Worm (Caenorhabditis elegans) whole organism, young adult: ENCODE measurements around the gene Y26E6A.3.

ENCODE experiments used
- B0336.3 ChIP-seq: fragments of 200-800 bp; sonication (Bioruptor generic); IDR thresholded peaks from 2 replicates; pipeline ENCODE4 v1.3.6; 2022; ENCODE audit warnings: missing genetic modification characterization, missing compliant biosample characterization
- D2030.7 ChIP-seq: fragments of 200-800 bp; sonication (Bioruptor generic); IDR thresholded peaks from 2 replicates; pipeline ENCODE4 v1.3.6; 2022; ENCODE audit warnings: missing genetic modification reagents, missing genetic modification characterization, missing compliant biosample characterization
- F10E7.11 ChIP-seq: sonication (generic microtip); optimal IDR thresholded peaks from 2 replicates; lab custom pipeline; 2017; ENCODE audit warnings: mild to moderate bottlenecking, missing genetic modification characterization, moderate library complexity, missing compliant biosample characterization
- F23B12.7 ChIP-seq: sonication (generic microtip); optimal IDR thresholded peaks from 2 replicates; lab custom pipeline; 2017; ENCODE audit warnings: missing genetic modification characterization, mild to moderate bottlenecking, missing compliant biosample characterization, antibody characterized with exemption, moderate library complexity; ENCODE audit not compliant: insufficient read depth
- F39B2.1 ChIP-seq: fragments of 200-800 bp; sonication (Bioruptor generic); IDR thresholded peaks from 2 replicates; pipeline ENCODE4 v1.3.6; 2022; ENCODE audit warnings: missing genetic modification reagents, missing genetic modification characterization, missing compliant biosample characterization
- F49E8.2 ChIP-seq: sonication (generic microtip); optimal IDR thresholded peaks from 3 replicates; lab custom pipeline; 2017; ENCODE audit warnings: missing genetic modification characterization, mild to moderate bottlenecking, missing compliant biosample characterization, antibody characterized with exemption, moderate library complexity; ENCODE audit not compliant: insufficient read depth
- F57C9.4 ChIP-seq: sonication (generic microtip); optimal IDR thresholded peaks from 2 replicates; lab custom pipeline; 2017; ENCODE audit warnings: mild to moderate bottlenecking, missing genetic modification characterization, missing compliant biosample characterization
- K11D2.4 ChIP-seq: fragments of 200-800 bp; sonication (Bioruptor generic); IDR thresholded peaks from 2 replicates; pipeline ENCODE4 v1.3.6; 2022; ENCODE audit warnings: missing genetic modification reagents, missing genetic modification characterization, missing compliant biosample characterization
- Y56A3A.18 ChIP-seq: fragments of 200-800 bp; sonication (Bioruptor generic); IDR thresholded peaks from 2 replicates; pipeline ENCODE4 v1.3.6; 2022; ENCODE audit warnings: missing genetic modification reagents, missing genetic modification characterization, missing compliant biosample characterization
- Y67H2A.10 ChIP-seq: fragments of 200-800 bp; sonication (Bioruptor generic); conservative IDR thresholded peaks from 2 replicates; pipeline ENCODE4 v1.3.6; 2022; ENCODE audit warnings: missing genetic modification reagents, missing genetic modification characterization, missing compliant biosample characterization
- ZK185.1 ChIP-seq: sonication (generic microtip); optimal IDR thresholded peaks from 2 replicates; lab custom pipeline; 2016; ENCODE audit warnings: mild to moderate bottlenecking, missing genetic modification characterization, missing compliant biosample characterization; ENCODE audit not compliant: poor library complexity, severe bottlenecking
- ama-1 ChIP-seq, 3 experiments: fragments of 150-350 bp in 1 of 3; sonication (generic microtip) in 2 of 3; optimal IDR thresholded peaks; 2 replicates each; lab custom pipeline; 2014 to 2018; ENCODE audit warnings: missing biosample characterization in 2 of 3, missing genetic modification characterization in 2 of 3, missing genetic modification reagents in 2 of 3
- aptf-3 ChIP-seq: fragments of 200-800 bp; sonication (Bioruptor generic); IDR thresholded peaks from 2 replicates; pipeline ENCODE4 v1.3.6; 2022; ENCODE audit warnings: missing genetic modification characterization, missing compliant biosample characterization
- atf-7 ChIP-seq: sonication (generic microtip); optimal IDR thresholded peaks from 2 replicates; lab custom pipeline; 2017; ENCODE audit warnings: mild to moderate bottlenecking, missing genetic modification characterization, missing compliant biosample characterization
- cebp-1 ChIP-seq, 2 experiments: fragments of 200-800 bp in 1 of 2; sonication (Bioruptor generic) in 1 of 2; sonication (generic microtip) in 1 of 2; IDR thresholded peaks in 1 of 2; optimal IDR thresholded peaks in 1 of 2; 2 replicates each; pipeline versions ENCODE4 v1.3.6 to Lab custom; 2017 to 2022; ENCODE audit warnings: missing compliant biosample characterization in 2 of 2, missing genetic modification characterization in 2 of 2, mild to moderate bottlenecking in 1 of 2, missing genetic modification reagents in 1 of 2, moderate library complexity in 1 of 2
- ceh-27 ChIP-seq: fragments of 200-800 bp; sonication (Bioruptor generic); optimal IDR thresholded peaks from 2 replicates; lab custom pipeline; 2018; ENCODE audit warnings: mild to moderate bottlenecking, missing genetic modification characterization, moderate library complexity, missing compliant biosample characterization
- ceh-91 ChIP-seq: fragments of 200-800 bp; sonication (Bioruptor generic); IDR thresholded peaks from 2 replicates; pipeline ENCODE4 v1.3.6; 2022; ENCODE audit warnings: missing genetic modification reagents, missing genetic modification characterization, missing compliant biosample characterization
- dox-1 ChIP-seq: fragments of 200-800 bp; sonication (Bioruptor generic); IDR thresholded peaks from 2 replicates; pipeline ENCODE4 v1.3.6; 2022; ENCODE audit warnings: missing genetic modification reagents, missing genetic modification characterization, missing compliant biosample characterization
- egrh-3 ChIP-seq: fragments of 200-800 bp; sonication (Bioruptor generic); IDR thresholded peaks from 2 replicates; pipeline ENCODE4 v1.3.6; 2022; ENCODE audit warnings: missing genetic modification reagents, missing genetic modification characterization, missing compliant biosample characterization
- fkh-3 ChIP-seq: sonication (generic microtip); optimal IDR thresholded peaks from 2 replicates; lab custom pipeline; 2016; ENCODE audit warnings: mild to moderate bottlenecking, missing genetic modification characterization, missing compliant biosample characterization
- hlh-12 ChIP-seq: sonication (generic microtip); optimal IDR thresholded peaks from 2 replicates; lab custom pipeline; 2016; ENCODE audit warnings: missing genetic modification characterization, missing compliant biosample characterization
- hsf-1 ChIP-seq: fragments of 200-800 bp; sonication (Bioruptor generic); IDR thresholded peaks from 2 replicates; pipeline ENCODE4 v1.3.6; 2022; ENCODE audit warnings: missing genetic modification reagents, missing genetic modification characterization, missing compliant biosample characterization
- lin-40 ChIP-seq: sonication (generic microtip); optimal IDR thresholded peaks from 2 replicates; lab custom pipeline; 2016; ENCODE audit warnings: missing genetic modification characterization, mild to moderate bottlenecking, missing compliant biosample characterization, missing genotype, missing genetic modification reagents
- madf-10 ChIP-seq: sonication (generic microtip); optimal IDR thresholded peaks from 2 replicates; lab custom pipeline; 2016; ENCODE audit warnings: mild to moderate bottlenecking, missing genetic modification characterization, missing compliant biosample characterization
- madf-3 ChIP-seq: fragments of 200-800 bp; sonication (Bioruptor generic); IDR thresholded peaks from 2 replicates; pipeline ENCODE4 v1.3.6; 2022; ENCODE audit warnings: missing genetic modification reagents, missing genetic modification characterization, missing compliant biosample characterization
- madf-8 ChIP-seq: fragments of 200-800 bp; sonication (Bioruptor generic); conservative IDR thresholded peaks from 2 replicates; pipeline ENCODE4 v1.3.6; 2022; ENCODE audit warnings: missing genetic modification reagents, missing genetic modification characterization, missing compliant biosample characterization
- mcd-1 ChIP-seq: fragments of 200-800 bp; sonication (Bioruptor generic); IDR thresholded peaks from 2 replicates; pipeline ENCODE4 v1.3.6; 2022; ENCODE audit warnings: missing genetic modification reagents, missing genetic modification characterization, missing compliant biosample characterization
- mxl-1 ChIP-seq: sonication (generic microtip); optimal IDR thresholded peaks from 2 replicates; lab custom pipeline; 2016; ENCODE audit warnings: missing genetic modification characterization, missing compliant biosample characterization
- nfya-2 ChIP-seq: fragments of 200-800 bp; sonication (Bioruptor generic); IDR thresholded peaks from 2 replicates; pipeline ENCODE4 v1.3.6; 2022; ENCODE audit warnings: missing genetic modification reagents, missing genetic modification characterization, missing compliant biosample characterization
- nhr-80 ChIP-seq: sonication (generic microtip); optimal IDR thresholded peaks from 2 replicates; lab custom pipeline; 2016; ENCODE audit warnings: missing genetic modification characterization, missing compliant biosample characterization
- pbrm-1 ChIP-seq: fragments of 200-800 bp; sonication (Bioruptor generic); IDR thresholded peaks from 2 replicates; pipeline ENCODE4 v1.3.6; 2022; ENCODE audit warnings: missing genetic modification reagents, missing genetic modification characterization, missing compliant biosample characterization
- rcor-1 ChIP-seq: fragments of 200-800 bp; sonication (Bioruptor generic); IDR thresholded peaks from 2 replicates; pipeline ENCODE4 v1.3.6; 2022; ENCODE audit warnings: missing genetic modification reagents, missing genetic modification characterization, missing compliant biosample characterization
- rec-8 ChIP-seq, 2 experiments: sonication (generic microtip); optimal IDR thresholded peaks; 2 replicates each; lab custom pipeline; 2016; ENCODE audit warnings: mild to moderate bottlenecking in 2 of 2, missing genetic modification characterization in 2 of 2, missing genetic modification reagents in 2 of 2, missing genotype in 2 of 2, missing biosample characterization in 1 of 2, missing compliant biosample characterization in 1 of 2, moderate library complexity in 1 of 2
- snpc-4 ChIP-seq, 5 experiments: fragments of 150-350 bp in 1 of 5; sonication (generic microtip) in 4 of 5; optimal IDR thresholded peaks; 2 replicates each; lab custom pipeline; 2014 to 2018; ENCODE audit warnings: missing genetic modification characterization in 5 of 5, missing biosample characterization in 3 of 5, antibody characterized with exemption in 2 of 5, mild to moderate bottlenecking in 2 of 5, missing compliant biosample characterization in 2 of 5, missing genotype in 2 of 5, moderate library complexity in 2 of 5, missing genetic modification reagents in 1 of 5
- tbp1 ChIP-seq: fragments of 200-800 bp; sonication (Bioruptor generic); optimal IDR thresholded peaks from 2 replicates; lab custom pipeline; 2018; ENCODE audit warnings: mild to moderate bottlenecking, missing genetic modification characterization, missing compliant biosample characterization
- unc-130 ChIP-seq: sonication (generic microtip); optimal IDR thresholded peaks from 2 replicates; lab custom pipeline; 2016; ENCODE audit warnings: missing genetic modification reagents, missing genetic modification characterization, missing compliant biosample characterization
- zfh-2 ChIP-seq: fragments of 200-800 bp; sonication (Bioruptor generic); conservative IDR thresholded peaks from 2 replicates; pipeline ENCODE4 v1.3.6; 2022; ENCODE audit warnings: missing genetic modification reagents, missing genetic modification characterization, missing compliant biosample characterization
- zim-3 ChIP-seq: sonication (generic microtip); optimal IDR thresholded peaks from 2 replicates; lab custom pipeline; 2017; ENCODE audit warnings: mild to moderate bottlenecking, missing genetic modification characterization, moderate library complexity, missing compliant biosample characterization
- ztf-18 ChIP-seq: sonication (generic microtip); optimal IDR thresholded peaks from 2 replicates; lab custom pipeline; 2016; ENCODE audit warnings: missing genotype, mild to moderate bottlenecking, missing genetic modification characterization, missing compliant biosample characterization
- ztf-26 ChIP-seq: sonication (generic microtip); optimal IDR thresholded peaks from 2 replicates; lab custom pipeline; 2017; ENCODE audit warnings: missing genetic modification characterization, missing compliant biosample characterization

Gene Y26E6A.3

ce11 chrX:13909850-13910249, at the start of gene Y26E6A.3:
Gene Y26E6A.3 (minus strand): TSS chrX:13909950.
- TF ChIP-seq F57C9.4 (tag; lab: Kevin White, UChicago) (no peak), hsf-1 (no peak), madf-3 (GFP tag; lab: Robert Waterston, UW) (no peak), F39B2.1 (GFP tag; lab: Robert Waterston, UW) (no peak), F23B12.7 (tag; lab: Kevin White, UChicago) (no peak), madf-8 (GFP tag; lab: Robert Waterston, UW) (no peak)

- no peak for TF ChIP-seq K11D2.4 (GFP tag; lab: Robert Waterston, UW)
- TF ChIP-seq nhr-80 (tag; lab: Kevin White, UChicago), result peak; percentile 25
- TF ChIP-seq cebp-1 (GFP tag; IDR thresholded peaks at IDR 0.05; lab: Robert Waterston, UW), result peak; percentile 45; the same call in 1 of the 2 replicates
- TF ChIP-seq cebp-1 (tag; optimal IDR thresholded peaks at IDR 0.05; lab: Kevin White, UChicago), result peak; percentile 71
- TF ChIP-seq Y67H2A.10 (GFP tag; lab: Robert Waterston, UW), result no peak
- TF ChIP-seq F49E8.2, result no peak
Measured at ce11 chrX:13959383-13959782, 49.6 kb upstream of the Y26E6A.3 start.

- TF ChIP-seq F10E7.11 (tag; lab: Kevin White, UChicago) (no peak), zim-3 (no peak), pbrm-1 (GFP tag; lab: Robert Waterston, UW) (no peak), egrh-3 (GFP tag; lab: Robert Waterston, UW) (no peak), nfya-2 (GFP tag; lab: Robert Waterston, UW) (no peak), madf-8 (GFP tag; lab: Robert Waterston, UW) (no peak), unc-130 (no peak), Y56A3A.18 (no peak), rec-8 (tag; optimal IDR thresholded peaks at IDR 0.05; lab: Kevin White, UChicago) (no peak), ceh-91 (GFP tag; lab: Robert Waterston, UW) (no peak), ama-1 (optimal IDR thresholded peaks at IDR 0.05; lab: Kevin White, UChicago) (no peak), ama-1 (GFP tag; optimal IDR thresholded peaks at IDR 0.05; lab: Kevin White, UChicago) (no peak), aptf-3 (GFP tag; lab: Robert Waterston, UW) (no peak), hlh-12 (tag; lab: Kevin White, UChicago) (no peak)
Measured at ce11 chrX:13958451-13958850, 48.7 kb upstream of the Y26E6A.3 start.

ce11 chrX:13952347-13952746, 42.6 kb upstream of the Y26E6A.3 start:
- TF ChIP-seq F23B12.7 (tag; lab: Kevin White, UChicago) (no peak), zfh-2 (peak; percentile 65)

- TF ChIP-seq lin-40 (tag; lab: Kevin White, UChicago), result peak; percentile 54
- no peak for TF ChIP-seq mxl-1 (tag; lab: Kevin White, UChicago)
- peak; percentile 60 for TF ChIP-seq ztf-26 (tag; lab: Kevin White, UChicago)
- 0 out of 2 replicates have a peak, but pooled peaks have one; percentile 46 for TF ChIP-seq dox-1
- TF ChIP-seq zfh-2, result peak; percentile 77
- peak; percentile 9 for TF ChIP-seq madf-10
- TF ChIP-seq tbp1, result peak; percentile 2
- TF ChIP-seq ZK185.1, result peak; percentile 43
- TF ChIP-seq nhr-80 (tag; lab: Kevin White, UChicago), result peak; percentile 56
- TF ChIP-seq ztf-18 (tag; lab: Kevin White, UChicago), result no peak
- peak; percentile 24 for TF ChIP-seq ceh-27 (GFP tag; lab: Kevin White, UChicago)
- TF ChIP-seq fkh-3 (tag; lab: Kevin White, UChicago), result no peak
- TF ChIP-seq mcd-1 (GFP tag; lab: Robert Waterston, UW), result peak; percentile 29
- TF ChIP-seq D2030.7 (GFP tag; lab: Robert Waterston, UW), result no peak
- no peak for TF ChIP-seq atf-7 (tag; lab: Kevin White, UChicago)
- peak; percentile 42; the same call in 1 of the 2 replicates for TF ChIP-seq rcor-1
- peak; percentile 58; the same call in 1 of the 2 replicates for TF ChIP-seq B0336.3 (GFP tag; lab: Robert Waterston, UW)
- no peak for TF ChIP-seq snpc-4 (GFP tag; optimal IDR thresholded peaks at IDR 0.05; lab: Kevin White, UChicago)
- peak in 1 of 4 experiments; percentile 34 for TF ChIP-seq snpc-4 (tag; optimal IDR thresholded peaks at IDR 0.05; lab: Kevin White, UChicago)
- TF ChIP-seq ceh-91 (GFP tag; lab: Robert Waterston, UW), result no peak
Measured at ce11 chrX:13950620-13951152, 40.9 kb upstream of the Y26E6A.3 start.
